Worm (Caenorhabditis elegans) whole organism, L4/young adult: ENCODE data around the gene srh-271.

Experiments
- W03F9.2 ChIP-seq: fragments of 150-350 bp; optimal IDR thresholded peaks from 2 replicates; lab custom pipeline; 2014; ENCODE audit warnings: missing biosample characterization, missing genetic modification characterization
- him-1 ChIP-seq: sonication (generic microtip); optimal IDR thresholded peaks from 2 replicates; lab custom pipeline; 2016; ENCODE audit warnings: missing genotype, missing genetic modification reagents, missing genetic modification characterization, missing compliant biosample characterization

- no peak for TF ChIP-seq him-1 (tag; lab: Kevin White, UChicago)
- no peak for TF ChIP-seq W03F9.2 (tag; lab: Kevin White, UChicago)
Measured at ce11 chrV:2601817-2602216, 20.0 kb downstream of the srh-271 start.
